Worm (Caenorhabditis elegans) whole organism, L2 larva: ENCODE data around the gene F47B8.8.

ENCODE experiments used
- R02D3.7 ChIP-seq: fragments of 150-350 bp; optimal IDR thresholded peaks from 2 replicates; lab custom pipeline; 2014; ENCODE audit warnings: missing biosample characterization, missing genetic modification characterization
- alr-1 ChIP-seq: fragments of 150-350 bp; optimal IDR thresholded peaks from 2 replicates; lab custom pipeline; 2014; ENCODE audit warnings: missing biosample characterization, missing genetic modification characterization
- egl-27 ChIP-seq: sonication (generic microtip); optimal IDR thresholded peaks from 3 replicates; lab custom pipeline; 2017; ENCODE audit warnings: missing biosample characterization, missing genetic modification reagents, missing genetic modification characterization
- elt-1 ChIP-seq: fragments of 150-350 bp; optimal IDR thresholded peaks from 2 replicates; lab custom pipeline; 2014; ENCODE audit warnings: missing biosample characterization, missing genetic modification characterization
- fos-1 ChIP-seq: fragments of 150-350 bp; optimal IDR thresholded peaks from 2 replicates; lab custom pipeline; 2014; ENCODE audit warnings: missing biosample characterization, missing genetic modification characterization
- gmeb-1 ChIP-seq: fragments of 150-350 bp; optimal IDR thresholded peaks from 2 replicates; lab custom pipeline; 2014; ENCODE audit warnings: missing biosample characterization, missing genetic modification characterization
- nhr-10 ChIP-seq: sonication (generic microtip); optimal IDR thresholded peaks from 2 replicates; lab custom pipeline; 2017; ENCODE audit warnings: missing biosample characterization, missing genetic modification characterization
- nhr-11 ChIP-seq: fragments of 150-350 bp; optimal IDR thresholded peaks from 2 replicates; lab custom pipeline; 2014; ENCODE audit warnings: missing biosample characterization, missing genetic modification characterization
- nhr-23 ChIP-seq: fragments of 150-350 bp; optimal IDR thresholded peaks from 2 replicates; lab custom pipeline; 2014; ENCODE audit warnings: missing biosample characterization, missing genetic modification reagents, missing genetic modification characterization
- skn-1 ChIP-seq: sonication (generic microtip); optimal IDR thresholded peaks from 2 replicates; lab custom pipeline; 2017; ENCODE audit warnings: missing biosample characterization, missing genetic modification characterization
- unc-62 ChIP-seq: fragments of 150-350 bp; optimal IDR thresholded peaks from 2 replicates; lab custom pipeline; 2014; ENCODE audit warnings: missing biosample characterization, missing genetic modification reagents, missing genetic modification characterization
- zag-1 ChIP-seq: fragments of 150-350 bp; optimal IDR thresholded peaks from 2 replicates; lab custom pipeline; 2014; ENCODE audit warnings: missing biosample characterization, missing genetic modification characterization
- ztf-11 ChIP-seq: sonication (generic microtip); optimal IDR thresholded peaks from 2 replicates; lab custom pipeline; 2017; ENCODE audit warnings: missing biosample characterization, missing genetic modification characterization

ce11 chrV:14358577-14358976 is 27.0 kb downstream of the F47B8.8 start, which contains the start of gene Y49A3A.4:
- no peak for TF ChIP-seq nhr-23 (tag; lab: Kevin White, UChicago)
- TF ChIP-seq nhr-11 (tag; lab: Kevin White, UChicago) = no peak
- TF ChIP-seq elt-1 = no peak
- no peak for TF ChIP-seq fos-1
- no peak for TF ChIP-seq R02D3.7 (tag; lab: Kevin White, UChicago)
- no peak for TF ChIP-seq nhr-10
- no peak for TF ChIP-seq skn-1 (tag; lab: Kevin White, UChicago)
- no peak for TF ChIP-seq alr-1 (tag; lab: Kevin White, UChicago)
- TF ChIP-seq ztf-11 (tag; lab: Kevin White, UChicago) = no peak
- no peak for TF ChIP-seq unc-62 (GFP tag; lab: Kevin White, UChicago)
- no peak for TF ChIP-seq zag-1 (tag; lab: Kevin White, UChicago)
- no peak for TF ChIP-seq egl-27 (tag; lab: Kevin White, UChicago)
- no peak for TF ChIP-seq gmeb-1
